Fruit fly (Drosophila melanogaster): ENCODE data around the gene Ccp84Af.

DNA sequence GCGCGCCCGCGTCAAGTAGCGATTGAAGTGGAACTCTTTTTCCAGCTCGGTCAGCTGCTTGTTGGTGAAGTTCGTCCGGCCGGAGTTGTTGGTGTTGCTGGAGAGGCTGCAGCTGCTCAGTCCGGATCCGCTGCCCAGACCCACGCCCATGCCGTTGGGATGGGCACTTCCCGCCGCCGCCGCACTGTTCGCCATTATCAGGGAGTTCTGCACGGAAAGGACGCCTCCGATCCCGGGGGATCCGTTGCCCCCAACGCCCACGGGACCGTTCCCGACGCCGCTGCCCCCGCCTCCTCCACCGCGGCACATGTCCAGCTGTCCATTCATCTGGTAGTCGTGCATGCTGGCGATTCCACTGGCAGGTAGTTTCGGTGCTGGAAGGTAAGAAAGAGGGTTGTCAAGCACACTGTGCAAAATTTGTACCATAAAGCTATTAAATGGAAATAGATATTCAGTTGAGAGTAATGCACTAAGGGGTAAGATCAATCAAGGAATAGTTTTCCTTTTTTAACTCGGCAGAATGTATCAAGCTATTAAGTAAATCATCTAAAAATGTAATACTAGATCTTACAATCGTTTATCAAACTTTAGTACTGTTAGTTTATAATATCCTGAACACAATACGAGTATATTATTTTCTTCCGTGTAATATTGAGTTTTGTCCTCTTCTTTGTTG, 27.3 kb downstream of the Ccp84Af start:
- TF ChIP-seq CG5180 (GFP tag; optimal IDR thresholded peaks at IDR 0.05) (no peak), Bgb (GFP tag; IDR thresholded peaks at IDR 0.05; ENCODE audit: partially characterized antibody) (no peak), amos (GFP tag; IDR thresholded peaks at IDR 0.05; ENCODE audit: partially characterized antibody) (0 out of 2 replicates have a peak, but pooled peaks have one; percentile 4), pan (optimal IDR thresholded peaks at IDR 0.05) (no peak), pan (GFP tag; optimal IDR thresholded peaks at IDR 0.05 in 1 of 2, IDR thresholded peaks at IDR 0.05 in 1 of 2) (no peak), mam (GFP tag; optimal IDR thresholded peaks at IDR 0.05) (no peak), bsh (GFP tag; optimal IDR thresholded peaks at IDR 0.05) (no peak), Ravus (GFP tag; IDR thresholded peaks at IDR 0.05) (no peak), CG17328 (GFP tag; IDR thresholded peaks at IDR 0.05) (no peak), CG4424 (GFP tag; optimal IDR thresholded peaks at IDR 0.05) (no peak), CG8478 (optimal IDR thresholded peaks at IDR 0.05) (no peak), gsb (GFP tag; IDR thresholded peaks at IDR 0.05) (no peak), mld (GFP tag; IDR thresholded peaks at IDR 0.05; ENCODE audit: partially characterized antibody) (no peak)
